Worm (Caenorhabditis elegans) whole organism, young adult: ENCODE data around the gene fbxa-15.

ENCODE experiments used
- B0019.2 ChIP-seq: fragments of 200-800 bp; sonication (Bioruptor generic); conservative IDR thresholded peaks from 2 replicates; pipeline ENCODE4 v1.3.6; 2022; ENCODE audit warnings: missing genetic modification reagents, missing genetic modification characterization, missing compliant biosample characterization
- B0035.1 ChIP-seq: sonication (generic microtip); optimal IDR thresholded peaks from 2 replicates; lab custom pipeline; 2016; ENCODE audit warnings: missing genetic modification characterization, mild to moderate bottlenecking, missing compliant biosample characterization, missing genotype, missing genetic modification reagents
- B0336.3 ChIP-seq: fragments of 200-800 bp; sonication (Bioruptor generic); IDR thresholded peaks from 2 replicates; pipeline ENCODE4 v1.3.6; 2022; ENCODE audit warnings: missing genetic modification characterization, missing compliant biosample characterization
- C17E4.6 ChIP-seq: fragments of 200-800 bp; sonication (Bioruptor generic); IDR thresholded peaks from 2 replicates; pipeline ENCODE4 v1.3.6; 2022; ENCODE audit warnings: missing genetic modification reagents, missing genetic modification characterization, missing compliant biosample characterization
- D2030.7 ChIP-seq: fragments of 200-800 bp; sonication (Bioruptor generic); IDR thresholded peaks from 2 replicates; pipeline ENCODE4 v1.3.6; 2022; ENCODE audit warnings: missing genetic modification reagents, missing genetic modification characterization, missing compliant biosample characterization
- F55B11.4 ChIP-seq: sonication (generic microtip); optimal IDR thresholded peaks from 2 replicates; lab custom pipeline; 2016; ENCODE audit warnings: missing compliant biosample characterization, missing genetic modification characterization, borderline replicate concordance; ENCODE audit not compliant: insufficient read depth
- Y67H2A.10 ChIP-seq: fragments of 200-800 bp; sonication (Bioruptor generic); conservative IDR thresholded peaks from 2 replicates; pipeline ENCODE4 v1.3.6; 2022; ENCODE audit warnings: missing genetic modification reagents, missing genetic modification characterization, missing compliant biosample characterization
- ama-1 ChIP-seq, 3 experiments: fragments of 150-350 bp in 1 of 3; sonication (generic microtip) in 2 of 3; optimal IDR thresholded peaks; 2 replicates each; lab custom pipeline; 2014 to 2018; ENCODE audit warnings: missing biosample characterization in 2 of 3, missing genetic modification characterization in 2 of 3, missing genetic modification reagents in 2 of 3
- hlh-12 ChIP-seq: sonication (generic microtip); optimal IDR thresholded peaks from 2 replicates; lab custom pipeline; 2016; ENCODE audit warnings: missing genetic modification characterization, missing compliant biosample characterization
- mcd-1 ChIP-seq: fragments of 200-800 bp; sonication (Bioruptor generic); IDR thresholded peaks from 2 replicates; pipeline ENCODE4 v1.3.6; 2022; ENCODE audit warnings: missing genetic modification reagents, missing genetic modification characterization, missing compliant biosample characterization
- mel-28 ChIP-seq: sonication (generic microtip); optimal IDR thresholded peaks from 2 replicates; lab custom pipeline; 2016; ENCODE audit warnings: borderline replicate concordance, mild to moderate bottlenecking, missing genetic modification characterization, missing compliant biosample characterization
- pha-4 ChIP-seq: fragments of 150-350 bp; sonication (generic microtip); optimal IDR thresholded peaks from 2 replicates; lab custom pipeline; 2014; ENCODE audit warnings: missing biosample characterization, missing genetic modification reagents, missing genetic modification characterization
- sea-2 ChIP-seq: fragments of 200-800 bp; sonication (Bioruptor generic); IDR thresholded peaks from 2 replicates; pipeline ENCODE4 v1.3.6; 2022; ENCODE audit warnings: missing genetic modification characterization, missing compliant biosample characterization

- TF ChIP-seq ama-1 (optimal IDR thresholded peaks at IDR 0.05; lab: Kevin White, UChicago): no peak
- no peak for TF ChIP-seq ama-1 (GFP tag; optimal IDR thresholded peaks at IDR 0.05; lab: Kevin White, UChicago)
- TF ChIP-seq Y67H2A.10 (GFP tag; lab: Robert Waterston, UW): no peak
- TF ChIP-seq sea-2 (GFP tag; lab: Robert Waterston, UW): no peak
- no peak for TF ChIP-seq mel-28 (tag; lab: Kevin White, UChicago)
- no peak for TF ChIP-seq mcd-1 (GFP tag; lab: Robert Waterston, UW)
- TF ChIP-seq C17E4.6: no peak
- TF ChIP-seq hlh-12: no peak
- no peak for TF ChIP-seq B0035.1
- TF ChIP-seq F55B11.4 (tag; lab: Kevin White, UChicago): no peak
- TF ChIP-seq B0336.3 (GFP tag; lab: Robert Waterston, UW): no peak
- no peak for TF ChIP-seq pha-4
- no peak for TF ChIP-seq B0019.2 (GFP tag; lab: Robert Waterston, UW)
- no peak for TF ChIP-seq D2030.7 (GFP tag; lab: Robert Waterston, UW)
Measured at ce11 chrIII:1275513-1275912, 45.9 kb downstream of the fbxa-15 start, which contains the start of gene fbxa-30.
